Fruit fly (Drosophila melanogaster) whole organism, embryonic: Measurements from ENCODE around the gene Cp190.

Source experiments
- Adf1 ChIP-seq: fragments of 200-800 bp; sonication (Bioruptor generic); IDR thresholded peaks from 2 replicates; pipeline ENCODE4 v1.3.6; 2022; ENCODE audit warnings: missing biosample characterization, missing genetic modification characterization
- Bgb ChIP-seq: fragments of 200-800 bp; sonication (Bioruptor generic); IDR thresholded peaks from 2 replicates; pipeline ENCODE4 v1.3.6; 2022; ENCODE audit warnings: missing biosample characterization, missing genetic modification characterization; ENCODE audit not compliant: partially characterized antibody
- CG10209 ChIP-seq: fragments of 200-800 bp; sonication (Bioruptor generic); optimal IDR thresholded peaks from 3 replicates; lab custom pipeline; 2017; ENCODE audit warnings: missing biosample characterization, mild to moderate bottlenecking, missing genetic modification characterization, missing genetic modification reagents
- CG10565 ChIP-seq: fragments of 200-800 bp; sonication (Bioruptor generic); optimal IDR thresholded peaks from 3 replicates; lab custom pipeline; 2016; ENCODE audit warnings: missing biosample characterization, mild to moderate bottlenecking, missing genetic modification characterization
- CG10959 ChIP-seq: fragments of 200-800 bp; sonication (Bioruptor generic); IDR thresholded peaks from 2 replicates; pipeline ENCODE4 v1.3.6; 2022; ENCODE audit warnings: missing biosample characterization, missing genetic modification characterization
- CG11695 ChIP-seq: fragments of 200-800 bp; sonication (Bioruptor generic); IDR thresholded peaks from 3 replicates; pipeline ENCODE4 v1.3.6; 2022; ENCODE audit warnings: missing biosample characterization, missing genetic modification characterization
- CG12071 ChIP-seq: fragments of 200-800 bp; sonication (Bioruptor generic); optimal IDR thresholded peaks from 3 replicates; lab custom pipeline; 2018; ENCODE audit warnings: missing biosample characterization, mild to moderate bottlenecking, missing genetic modification characterization
- CG32532 ChIP-seq: fragments of 200-800 bp; sonication (Bioruptor generic); IDR thresholded peaks from 2 replicates; pipeline ENCODE4 v1.3.6; 2022; ENCODE audit warnings: missing biosample characterization, missing genetic modification characterization
- CG33213 ChIP-seq: fragments of 200-800 bp; sonication (Bioruptor generic); optimal IDR thresholded peaks from 3 replicates; lab custom pipeline; 2016; ENCODE audit warnings: missing biosample characterization, missing genetic modification characterization
- CG7271 ChIP-seq: fragments of 200-800 bp; sonication (Bioruptor generic); optimal IDR thresholded peaks from 2 replicates; lab custom pipeline; 2018; ENCODE audit warnings: missing biosample characterization, mild to moderate bottlenecking, missing genetic modification characterization, moderate library complexity
- CG7839 ChIP-seq: fragments of 200-800 bp; sonication (Bioruptor generic); optimal IDR thresholded peaks from 3 replicates; lab custom pipeline; 2018; ENCODE audit warnings: missing biosample characterization, mild to moderate bottlenecking, missing genetic modification characterization, moderate library complexity
- CG7987 ChIP-seq: fragments of 200-800 bp; sonication (Bioruptor generic); optimal IDR thresholded peaks from 2 replicates; lab custom pipeline; 2018; ENCODE audit warnings: missing biosample characterization, mild to moderate bottlenecking, missing genetic modification characterization, moderate library complexity
- CTCF ChIP-seq: fragments of 200-800 bp; sonication (Bioruptor generic); optimal IDR thresholded peaks from 2 replicates; lab custom pipeline; 2017; ENCODE audit warnings: missing biosample characterization, mild to moderate bottlenecking, missing genetic modification characterization, moderate library complexity
- D19B ChIP-seq: fragments of 200-800 bp; sonication (Bioruptor generic); optimal IDR thresholded peaks from 2 replicates; lab custom pipeline; 2017; ENCODE audit warnings: missing biosample characterization, mild to moderate bottlenecking, missing genetic modification characterization
- Dip3 ChIP-seq: fragments of 200-800 bp; sonication (Bioruptor generic); optimal IDR thresholded peaks from 3 replicates; lab custom pipeline; 2016; ENCODE audit warnings: missing biosample characterization, missing genetic modification characterization
- E2f1 ChIP-seq: fragments of 200-800 bp; sonication (Bioruptor generic); IDR thresholded peaks from 2 replicates; pipeline ENCODE4 v1.3.6; 2022; ENCODE audit warnings: missing biosample characterization, missing genetic modification characterization
- Hr51 ChIP-seq, 2 experiments: fragments of 200-800 bp; sonication (Bioruptor generic); optimal IDR thresholded peaks; 2 replicates in 1 of 2; 3 replicates in 1 of 2; lab custom pipeline; 2016 to 2018; ENCODE audit warnings: missing biosample characterization in 2 of 2, missing genetic modification characterization in 2 of 2, mild to moderate bottlenecking in 1 of 2, moderate library complexity in 1 of 2
- Jarid2 ChIP-seq: fragments of 200-800 bp; sonication (Bioruptor generic); optimal IDR thresholded peaks from 3 replicates; lab custom pipeline; 2017; ENCODE audit warnings: mild to moderate bottlenecking, missing biosample characterization, missing genetic modification reagents, missing genetic modification characterization
- Kr ChIP-seq: fragments of 200-800 bp; sonication (Bioruptor generic); optimal IDR thresholded peaks from 2 replicates; lab custom pipeline; 2017; ENCODE audit warnings: missing biosample characterization, mild to moderate bottlenecking, missing genetic modification characterization
- Mrtf ChIP-seq: fragments of 200-800 bp; sonication (Bioruptor generic); IDR thresholded peaks from 3 replicates; pipeline ENCODE4 v1.3.6; 2022; ENCODE audit warnings: missing biosample characterization, missing genetic modification characterization
- NC2β ChIP-seq: fragments of 200-800 bp; sonication (Bioruptor generic); optimal IDR thresholded peaks from 2 replicates; lab custom pipeline; 2016; ENCODE audit warnings: missing biosample characterization, missing genetic modification characterization
- Oli ChIP-seq: fragments of 200-800 bp; sonication (Bioruptor generic); optimal IDR thresholded peaks from 2 replicates; lab custom pipeline; 2018; ENCODE audit warnings: missing biosample characterization, mild to moderate bottlenecking, missing genetic modification characterization, moderate library complexity
- Optix ChIP-seq: fragments of 200-800 bp; sonication (Bioruptor generic); IDR thresholded peaks from 3 replicates; pipeline ENCODE4 v1.3.6; 2022; ENCODE audit warnings: missing biosample characterization, missing genetic modification characterization
- Scr ChIP-seq: fragments of 200-800 bp; sonication (Bioruptor generic); IDR thresholded peaks from 2 replicates; pipeline ENCODE4 v1.3.6; 2022; ENCODE audit warnings: missing biosample characterization, missing genetic modification characterization; ENCODE audit not compliant: partially characterized antibody
- Trl ChIP-seq, 3 experiments: fragments of >200 bp in 2 of 3; fragments of 200-800 bp in 1 of 3; sonication (Bioruptor generic) in 1 of 3; optimal IDR thresholded peaks; 2 replicates in 1 of 3; 3 replicates in 2 of 3; lab custom pipeline; 2016 to 2017; ENCODE audit warnings: missing biosample characterization in 1 of 3, missing genetic modification characterization in 1 of 3
- ase ChIP-seq: fragments of 200-800 bp; sonication (Bioruptor generic); IDR thresholded peaks from 3 replicates; pipeline ENCODE4 v1.3.6; 2022; ENCODE audit warnings: missing biosample characterization, missing genetic modification characterization
- ash1 ChIP-seq: fragments of 200-800 bp; sonication (Bioruptor generic); optimal IDR thresholded peaks from 2 replicates; lab custom pipeline; 2018; ENCODE audit warnings: missing biosample characterization, mild to moderate bottlenecking, missing genetic modification characterization
- ato ChIP-seq: fragments of 200-800 bp; sonication (Bioruptor generic); IDR thresholded peaks from 2 replicates; pipeline ENCODE4 v1.3.6; 2022; ENCODE audit warnings: missing biosample characterization, missing genetic modification characterization; ENCODE audit not compliant: partially characterized antibody
- btn ChIP-seq: fragments of 200-800 bp; sonication (Bioruptor generic); optimal IDR thresholded peaks from 2 replicates; lab custom pipeline; 2016; ENCODE audit warnings: missing biosample characterization, missing genetic modification characterization
- chif ChIP-seq, 2 experiments: fragments of 200-800 bp; sonication (Bioruptor generic); optimal IDR thresholded peaks; 3 replicates each; lab custom pipeline; 2016; ENCODE audit warnings: missing biosample characterization in 2 of 2, missing genetic modification characterization in 2 of 2
- da ChIP-seq: fragments of 200-800 bp; sonication (Bioruptor generic); optimal IDR thresholded peaks from 2 replicates; lab custom pipeline; 2016; ENCODE audit warnings: missing biosample characterization, missing genetic modification characterization
- dan ChIP-seq: fragments of 200-800 bp; sonication (Bioruptor generic); IDR thresholded peaks from 2 replicates; pipeline ENCODE4 v1.3.6; 2022; ENCODE audit warnings: missing biosample characterization, missing genetic modification characterization
- dysf ChIP-seq: fragments of 200-800 bp; sonication (Bioruptor generic); IDR thresholded peaks from 3 replicates; pipeline ENCODE4 v1.3.6; 2022; ENCODE audit warnings: missing biosample characterization, missing genetic modification characterization
- eyg ChIP-seq: fragments of 200-800 bp; sonication (Bioruptor generic); optimal IDR thresholded peaks from 3 replicates; lab custom pipeline; 2016; ENCODE audit warnings: missing biosample characterization, missing genetic modification characterization
- gro ChIP-seq: fragments of 200-800 bp; sonication (Bioruptor generic); optimal IDR thresholded peaks from 2 replicates; lab custom pipeline; 2016; ENCODE audit warnings: missing biosample characterization, missing genetic modification characterization
- kay ChIP-seq: fragments of 200-800 bp; sonication (Bioruptor generic); optimal IDR thresholded peaks from 2 replicates; lab custom pipeline; 2016; ENCODE audit warnings: missing biosample characterization, missing genetic modification characterization
- ken ChIP-seq: fragments of 200-800 bp; sonication (Bioruptor generic); IDR thresholded peaks from 3 replicates; pipeline ENCODE4 v1.3.6; 2022; ENCODE audit warnings: missing biosample characterization, missing genetic modification characterization
- lab ChIP-seq: fragments of 200-800 bp; sonication (Bioruptor generic); optimal IDR thresholded peaks from 3 replicates; lab custom pipeline; 2017; ENCODE audit warnings: missing biosample characterization, missing genetic modification characterization, mild to moderate bottlenecking, moderate library complexity, missing genetic modification reagents
- lmd ChIP-seq: fragments of 200-800 bp; sonication (Bioruptor generic); IDR thresholded peaks from 2 replicates; pipeline ENCODE4 v1.3.6; 2022; ENCODE audit warnings: missing biosample characterization, missing genetic modification characterization
- lola ChIP-seq, 3 experiments: fragments of >200 bp in 2 of 3; fragments of 200-800 bp in 1 of 3; sonication (Bioruptor generic) in 1 of 3; optimal IDR thresholded peaks; 2 replicates each; lab custom pipeline; 2017 to 2019; ENCODE audit warnings: missing biosample characterization in 3 of 3, missing genetic modification characterization in 3 of 3, mild to moderate bottlenecking in 1 of 3, moderate library complexity in 1 of 3
- nerfin-2 ChIP-seq: fragments of 200-800 bp; sonication (Bioruptor generic); IDR thresholded peaks from 2 replicates; pipeline ENCODE4 v1.3.6; 2022; ENCODE audit warnings: missing biosample characterization, missing genetic modification characterization; ENCODE audit not compliant: partially characterized antibody
- nom ChIP-seq: fragments of 200-800 bp; sonication (Bioruptor generic); optimal IDR thresholded peaks from 2 replicates; lab custom pipeline; 2017; ENCODE audit warnings: missing biosample characterization, missing genetic modification characterization, mild to moderate bottlenecking, moderate library complexity, missing genetic modification reagents
- oc ChIP-seq: fragments of 200-800 bp; sonication (Bioruptor generic); optimal IDR thresholded peaks from 2 replicates; lab custom pipeline; 2018; ENCODE audit warnings: missing biosample characterization, mild to moderate bottlenecking, missing genetic modification characterization, moderate library complexity
- sens ChIP-seq: fragments of 200-800 bp; sonication (Bioruptor generic); peaks from one replicate; lab custom pipeline; 2016; ENCODE audit warnings: missing biosample characterization, missing genetic modification characterization
- shn ChIP-seq: fragments of 200-800 bp; sonication (Bioruptor generic); optimal IDR thresholded peaks from 3 replicates; lab custom pipeline; 2016; ENCODE audit warnings: missing biosample characterization, missing genetic modification characterization
- slou ChIP-seq: fragments of 200-800 bp; sonication (Bioruptor generic); optimal IDR thresholded peaks from 3 replicates; lab custom pipeline; 2016; ENCODE audit warnings: missing biosample characterization, missing genetic modification characterization
- tio ChIP-seq: fragments of 200-800 bp; sonication (Bioruptor generic); optimal IDR thresholded peaks from 2 replicates; lab custom pipeline; 2017; ENCODE audit warnings: missing biosample characterization, missing genetic modification characterization, inconsistent platforms
- tna ChIP-seq: fragments of 200-800 bp; sonication (Bioruptor generic); IDR thresholded peaks from 2 replicates; pipeline ENCODE4 v1.3.6; 2022; ENCODE audit warnings: missing biosample characterization, missing genetic modification characterization; ENCODE audit not compliant: partially characterized antibody

Gene Cp190

dm6 chr3R:15242186-15243045 lies 32.6 kb downstream of the Cp190 start, which contains the start of the genes tefu and Hsc70-4 (continued):
- peak; percentile 81 for TF ChIP-seq slou (GFP tag; lab: Kevin White, UChicago)
- TF ChIP-seq CG10209: peak; percentile 69
- TF ChIP-seq CG11695 (GFP tag; lab: Robert Waterston, UW): no peak
- TF ChIP-seq dan: 0 out of 2 replicates have a peak, but pooled peaks have one; percentile 44
- TF ChIP-seq lmd (GFP tag; lab: Robert Waterston, UW): peak; percentile 86
- peak in 1 of 2 experiments; percentile 70 for TF ChIP-seq Hr51 (GFP tag; optimal IDR thresholded peaks at IDR 0.05; lab: Kevin White, UChicago)
- peak; percentile 77 for TF ChIP-seq shn
- peak; percentile 77 for TF ChIP-seq Dip3 (GFP tag; lab: Kevin White, UChicago)
- peak in 1 of 2 experiments; percentile 83 for TF ChIP-seq chif (GFP tag; optimal IDR thresholded peaks at IDR 0.05; lab: Kevin White, UChicago)
- peak; percentile 64 for TF ChIP-seq nom (GFP tag; lab: Kevin White, UChicago)
- TF ChIP-seq CG7987 (GFP tag; lab: Kevin White, UChicago): peak; percentile 14
- TF ChIP-seq Bgb: peak; percentile 28; the same call in 1 of the 2 replicates
- peak; percentile 18 for TF ChIP-seq kay (GFP tag; lab: Kevin White, UChicago)
- TF ChIP-seq oc: no peak
- no peak for TF ChIP-seq Jarid2
- peak; percentile 69 for TF ChIP-seq NC2β (GFP tag; lab: Kevin White, UChicago)
- TF ChIP-seq CTCF (GFP tag; lab: Kevin White, UChicago): no peak
- no peak for TF ChIP-seq eyg
- TF ChIP-seq Kr (GFP tag; lab: Kevin White, UChicago): no peak
- peak; percentile 85 for TF ChIP-seq dysf
- peak; percentile 25 for TF ChIP-seq CG12071 (GFP tag; lab: Kevin White, UChicago)
- peak; percentile 79; the same call in 2 of the 3 replicates for TF ChIP-seq ase (GFP tag; lab: Robert Waterston, UW)
- TF ChIP-seq CG10959 (GFP tag; lab: Robert Waterston, UW): peak; percentile 30; the same call in 1 of the 2 replicates
- TF ChIP-seq gro (GFP tag; lab: Kevin White, UChicago): peak; percentile 4
- TF ChIP-seq ken: peak; percentile 81
- TF ChIP-seq Adf1: no peak; the same call in 1 of the 2 replicates
- TF ChIP-seq Scr (GFP tag; lab: Robert Waterston, UW): no peak
- peak; percentile 70 for TF ChIP-seq E2f1
- no peak for TF ChIP-seq CG10565
- TF ChIP-seq Oli (tag; lab: Kevin White, UChicago): peak; percentile 69
- peak in 2 of 3 experiments; percentile 64 to 93 for TF ChIP-seq lola (GFP tag; optimal IDR thresholded peaks at IDR 0.05; lab: Kevin White, UChicago)
- no peak for TF ChIP-seq Trl (optimal IDR thresholded peaks at IDR 0.05; lab: Kevin White, UChicago)
- TF ChIP-seq Trl (GFP tag; optimal IDR thresholded peaks at IDR 0.05; lab: Kevin White, UChicago): peak; percentile 47
- no peak for TF ChIP-seq tio (GFP tag; lab: Kevin White, UChicago)
- peak; percentile 76 for TF ChIP-seq CG7839 (tag; lab: Kevin White, UChicago)
- TF ChIP-seq Mrtf (GFP tag; lab: Robert Waterston, UW): peak; percentile 83
- TF ChIP-seq CG7271: peak; percentile 59
- 0 out of 2 replicates have a peak, but pooled peaks have one; percentile 17 for TF ChIP-seq ato
- peak; percentile 31; the same call in 1 of the 2 replicates for TF ChIP-seq tna
- TF ChIP-seq CG32532 (GFP tag; lab: Robert Waterston, UW): peak; percentile 80
- TF ChIP-seq Optix (GFP tag; lab: Robert Waterston, UW): peak; percentile 60; the same call in 2 of the 3 replicates
- TF ChIP-seq lab (GFP tag; lab: Kevin White, UChicago): peak; percentile 19
- TF ChIP-seq nerfin-2 (GFP tag; lab: Robert Waterston, UW): no peak
- TF ChIP-seq CG33213 (GFP tag; lab: Kevin White, UChicago): peak; percentile 55
- TF ChIP-seq btn (GFP tag; lab: Kevin White, UChicago): no peak
- TF ChIP-seq ash1 (GFP tag; lab: Kevin White, UChicago): no peak
- TF ChIP-seq D19B (GFP tag; lab: Kevin White, UChicago): peak; percentile 42
- TF ChIP-seq sens (GFP tag; lab: Kevin White, UChicago): peak; percentile 86
- no peak for TF ChIP-seq da (GFP tag; lab: Kevin White, UChicago)
